Fruit fly (Drosophila melanogaster) whole organism, wandering third instar larva: ENCODE data around the gene CG17177.

Experiments
- CG32264 ChIP-seq: fragments of 200-800 bp; sonication (Bioruptor generic); optimal IDR thresholded peaks from 2 replicates; lab custom pipeline; 2016; ENCODE audit warnings: missing biosample characterization, missing genetic modification characterization
- CG9705 ChIP-seq: fragments of 200-800 bp; sonication (Bioruptor generic); optimal IDR thresholded peaks from 2 replicates; lab custom pipeline; 2018; ENCODE audit warnings: missing biosample characterization, mild to moderate bottlenecking, missing genetic modification characterization
- CrebA ChIP-seq: fragments of 200-800 bp; sonication (Bioruptor generic); optimal IDR thresholded peaks from 2 replicates; lab custom pipeline; 2016; ENCODE audit warnings: missing biosample characterization, mild to moderate bottlenecking, missing genetic modification characterization, borderline replicate concordance
- Dfd ChIP-seq: fragments of >200 bp; optimal IDR thresholded peaks from 2 replicates; lab custom pipeline; 2017; ENCODE audit warnings: missing biosample characterization, missing genetic modification characterization
- Dif ChIP-seq: fragments of 200-275, 200-300 bp; sonication (Bioruptor generic); optimal IDR thresholded peaks from 2 replicates; lab custom pipeline; 2018; ENCODE audit warnings: missing biosample characterization, missing genetic modification characterization; ENCODE audit not compliant: partially characterized antibody
- GATAd ChIP-seq: sonication (Bioruptor generic); optimal IDR thresholded peaks from 2 replicates; lab custom pipeline; 2016; ENCODE audit warnings: missing biosample characterization, missing genetic modification characterization
- HLH106 ChIP-seq: fragments of 200-800 bp; optimal IDR thresholded peaks from 3 replicates; lab custom pipeline; 2019; ENCODE audit warnings: missing biosample characterization, mild to moderate bottlenecking, missing genetic modification characterization, moderate library complexity
- Hnf4 ChIP-seq: fragments of 200-800 bp; sonication (Bioruptor generic); optimal IDR thresholded peaks from 2 replicates; lab custom pipeline; 2016; ENCODE audit warnings: missing biosample characterization, mild to moderate bottlenecking, missing genetic modification characterization
- Hr78 ChIP-seq: fragments of >200 bp; optimal IDR thresholded peaks from 2 replicates; lab custom pipeline; 2017; ENCODE audit warnings: missing biosample characterization, missing genetic modification characterization
- Hr83 ChIP-seq: fragments of 200-300 bp; sonication (Bioruptor generic); optimal IDR thresholded peaks from 2 replicates; lab custom pipeline; 2016; ENCODE audit warnings: missing biosample characterization, mild to moderate bottlenecking, missing genetic modification characterization, moderate library complexity; ENCODE audit not compliant: poor library complexity, severe bottlenecking
- Jra ChIP-seq: sonication (Bioruptor generic); optimal IDR thresholded peaks from 2 replicates; lab custom pipeline; 2016; ENCODE audit warnings: missing biosample characterization, missing genetic modification characterization
- Mio ChIP-seq: sonication (Bioruptor generic); optimal IDR thresholded peaks from 2 replicates; lab custom pipeline; 2016; ENCODE audit warnings: missing biosample characterization, missing genetic modification characterization
- Myc ChIP-seq: fragments of >200 bp; optimal IDR thresholded peaks from 2 replicates; lab custom pipeline; 2017
- N ChIP-seq: fragments of >200 bp; optimal IDR thresholded peaks from 2 replicates; lab custom pipeline; 2018; ENCODE audit warnings: missing biosample characterization, missing external identifiers, missing genetic modification characterization
- OdsH ChIP-seq: fragments of 200-800 bp; sonication (Bioruptor generic); optimal IDR thresholded peaks from 2 replicates; lab custom pipeline; 2016; ENCODE audit warnings: missing biosample characterization, mild to moderate bottlenecking, missing genetic modification characterization
- Rel ChIP-seq, 2 experiments: fragments of 200-800 bp; sonication (Bioruptor generic) in 1 of 2; optimal IDR thresholded peaks; 2 replicates in 1 of 2; 3 replicates in 1 of 2; lab custom pipeline; 2016 to 2019; ENCODE audit warnings: mild to moderate bottlenecking in 2 of 2, missing biosample characterization in 2 of 2, missing genetic modification characterization in 2 of 2, moderate library complexity in 1 of 2
- Sp1 ChIP-seq: fragments of 200-800 bp; sonication (Bioruptor generic); optimal IDR thresholded peaks from 3 replicates; lab custom pipeline; 2019; ENCODE audit warnings: missing biosample characterization, mild to moderate bottlenecking, missing genetic modification characterization, moderate library complexity
- br ChIP-seq: fragments of 200-800 bp; sonication (Bioruptor generic); optimal IDR thresholded peaks from 2 replicates; lab custom pipeline; 2016; ENCODE audit warnings: missing biosample characterization, missing genetic modification characterization
- dl ChIP-seq, 2 experiments: fragments of 175-275, 200-275 bp in 1 of 2; fragments of 200-275 bp in 1 of 2; sonication (Bioruptor generic); optimal IDR thresholded peaks; lab custom pipeline; 2018; ENCODE audit warnings: mild to moderate bottlenecking in 2 of 2, missing biosample characterization in 2 of 2, missing genetic modification characterization in 2 of 2, moderate library complexity in 2 of 2; ENCODE audit not compliant: partially characterized antibody in 2 of 2, insufficient read depth in 1 of 2
- dmrt93B ChIP-seq: fragments of 200-800 bp; sonication (Bioruptor generic); optimal IDR thresholded peaks from 2 replicates; lab custom pipeline; 2018; ENCODE audit warnings: missing biosample characterization, mild to moderate bottlenecking, missing genetic modification characterization
- dsf ChIP-seq: sonication (Bioruptor generic); optimal IDR thresholded peaks from 2 replicates; lab custom pipeline; 2016; ENCODE audit warnings: missing biosample characterization, missing genetic modification characterization, borderline replicate concordance
- ey ChIP-seq: fragments of 200-800 bp; sonication (Bioruptor generic); optimal IDR thresholded peaks from 2 replicates; lab custom pipeline; 2016; ENCODE audit warnings: missing biosample characterization, missing genetic modification characterization
- foxo ChIP-seq, 2 experiments: fragments of 200-800 bp; sonication (Bioruptor generic); optimal IDR thresholded peaks; 2 replicates in 1 of 2; 3 replicates in 1 of 2; lab custom pipeline; 2016 to 2017; ENCODE audit warnings: missing biosample characterization in 2 of 2, missing genetic modification characterization in 2 of 2
- fru ChIP-seq: fragments of 200-800 bp; sonication (Bioruptor generic); optimal IDR thresholded peaks from 3 replicates; lab custom pipeline; 2016; ENCODE audit warnings: missing biosample characterization, mild to moderate bottlenecking, missing genetic modification characterization
- h ChIP-seq: fragments of 200-800 bp; sonication (Bioruptor generic); optimal IDR thresholded peaks from 3 replicates; lab custom pipeline; 2016; ENCODE audit warnings: missing biosample characterization, mild to moderate bottlenecking, missing genetic modification characterization
- jim ChIP-seq: fragments of 175-275, 200-325 bp; sonication (Bioruptor generic); optimal IDR thresholded peaks from 2 replicates; lab custom pipeline; 2016; ENCODE audit warnings: missing biosample characterization, mild to moderate bottlenecking, missing genetic modification characterization
- lola ChIP-seq: fragments of >200 bp; optimal IDR thresholded peaks from 2 replicates; lab custom pipeline; 2017; ENCODE audit warnings: missing biosample characterization, missing genetic modification characterization
- pan ChIP-seq: fragments of >200 bp; optimal IDR thresholded peaks from 2 replicates; lab custom pipeline; 2017
- psq ChIP-seq: fragments of 200-800 bp; sonication (Bioruptor generic); optimal IDR thresholded peaks from 3 replicates; lab custom pipeline; 2017; ENCODE audit warnings: missing biosample characterization, mild to moderate bottlenecking, missing genetic modification characterization, moderate library complexity
- sv ChIP-seq: fragments of 200-800 bp; sonication (Bioruptor generic); optimal IDR thresholded peaks from 3 replicates; lab custom pipeline; 2016; ENCODE audit warnings: missing biosample characterization, missing genetic modification characterization
- tai ChIP-seq: sonication (Bioruptor generic); optimal IDR thresholded peaks from 2 replicates; lab custom pipeline; 2016; ENCODE audit warnings: missing biosample characterization, missing genetic modification characterization
- woc ChIP-seq: sonication (Bioruptor generic); optimal IDR thresholded peaks from 2 replicates; lab custom pipeline; 2016; ENCODE audit warnings: missing biosample characterization, mild to moderate bottlenecking, missing genetic modification characterization

The CG17177 gene

dm6 chr3L:14697005-14697404 lies 4.5 kb downstream of the CG17177 start, which contains the start of gene CG13474:
Gene CG13474, minus strand, starts transcription at chr3L:14697105.
- TF ChIP-seq HLH106 (tag; lab: Kevin White, UChicago) (no peak), pan (no peak), h (GFP tag; lab: Kevin White, UChicago) (no peak), N (GFP tag; lab: Kevin White, UChicago) (no peak), psq (GFP tag; lab: Kevin White, UChicago) (no peak), OdsH (GFP tag; lab: Kevin White, UChicago) (no peak), Hr83 (no peak), Sp1 (GFP tag; lab: Kevin White, UChicago) (no peak), woc (no peak), Dif (GFP tag; lab: Kevin White, UChicago) (no peak), CG9705 (GFP tag; lab: Kevin White, UChicago) (no peak), Dfd (GFP tag; lab: Kevin White, UChicago) (no peak), sv (GFP tag; lab: Kevin White, UChicago) (no peak)

- TF ChIP-seq Dif (GFP tag; lab: Kevin White, UChicago), result no peak
- no peak for TF ChIP-seq Hr78 (GFP tag; lab: Kevin White, UChicago)
- no peak for TF ChIP-seq br (GFP tag; lab: Kevin White, UChicago)
- no peak for TF ChIP-seq jim
- TF ChIP-seq Rel (GFP tag; optimal IDR thresholded peaks at IDR 0.05; lab: Kevin White, UChicago), result no peak
- TF ChIP-seq Rel (tag; optimal IDR thresholded peaks at IDR 0.05; lab: Kevin White, UChicago), result no peak
- TF ChIP-seq lola, result no peak
- TF ChIP-seq foxo (GFP tag; optimal IDR thresholded peaks at IDR 0.05; lab: Kevin White, UChicago), result no peak
- no peak for TF ChIP-seq CG32264 (GFP tag; lab: Kevin White, UChicago)
- no peak for TF ChIP-seq fru (GFP tag; lab: Kevin White, UChicago)
- no peak for TF ChIP-seq sv (GFP tag; lab: Kevin White, UChicago)
- TF ChIP-seq Jra (GFP tag; lab: Kevin White, UChicago), result no peak
- no peak for TF ChIP-seq Hnf4 (GFP tag; lab: Kevin White, UChicago)
- TF ChIP-seq psq (GFP tag; lab: Kevin White, UChicago), result no peak
- TF ChIP-seq Sp1 (GFP tag; lab: Kevin White, UChicago), result no peak
- no peak for TF ChIP-seq Dfd (GFP tag; lab: Kevin White, UChicago)
- TF ChIP-seq CG9705 (GFP tag; lab: Kevin White, UChicago), result no peak
- TF ChIP-seq dmrt93B (GFP tag; lab: Kevin White, UChicago), result no peak
- TF ChIP-seq tai (GFP tag; lab: Kevin White, UChicago), result no peak
Measured at dm6 chr3L:14691047-14691446, 10.4 kb downstream of the CG17177 start, which contains the start of gene gdrd. Gene gdrd, plus strand, starts transcription at chr3L:14691347.

dm6 chr3L:14686251-14686650 lies 15.2 kb downstream of the CG17177 start:
- TF ChIP-seq dsf (GFP tag; lab: Kevin White, UChicago) (no peak), ey (no peak), Sp1 (GFP tag; lab: Kevin White, UChicago) (no peak), Hnf4 (GFP tag; lab: Kevin White, UChicago) (no peak), dl (GFP tag; optimal IDR thresholded peaks at IDR 0.05; lab: Kevin White, UChicago; ENCODE audit: insufficient read depth in 1 of 2, partially characterized antibody in 2 of 2) (no peak), Jra (GFP tag; lab: Kevin White, UChicago) (no peak), woc (no peak)

dm6 chr3L:14684468-14684867 lies 17.0 kb downstream of the CG17177 start, which contains the start of gene Dnaaf6:
Gene Dnaaf6, plus strand, starts transcription at chr3L:14684768.
- TF ChIP-seq N (GFP tag; lab: Kevin White, UChicago) (no peak), Hnf4 (GFP tag; lab: Kevin White, UChicago) (no peak), Jra (GFP tag; lab: Kevin White, UChicago) (no peak), Myc (lab: Kevin White, UChicago) (no peak), CrebA (GFP tag; lab: Kevin White, UChicago) (no peak), Hr78 (GFP tag; lab: Kevin White, UChicago) (no peak), Mio (no peak), br (GFP tag; lab: Kevin White, UChicago) (no peak), Sp1 (GFP tag; lab: Kevin White, UChicago) (no peak), dmrt93B (GFP tag; lab: Kevin White, UChicago) (no peak), GATAd (GFP tag; lab: Kevin White, UChicago) (no peak), fru (GFP tag; lab: Kevin White, UChicago) (no peak), dl (GFP tag; optimal IDR thresholded peaks at IDR 0.05; lab: Kevin White, UChicago; ENCODE audit: insufficient read depth in 1 of 2, partially characterized antibody in 2 of 2) (no peak), pan (no peak), sv (GFP tag; lab: Kevin White, UChicago) (no peak), Rel (GFP tag; optimal IDR thresholded peaks at IDR 0.05; lab: Kevin White, UChicago) (no peak), Rel (tag; optimal IDR thresholded peaks at IDR 0.05; lab: Kevin White, UChicago) (no peak), woc (no peak)
